Worm (Caenorhabditis elegans) whole organism, L2 larva: ENCODE measurements around the gene srw-44.

ENCODE experiments used
- lin-13 ChIP-seq: fragments of 150-350 bp; optimal IDR thresholded peaks from 2 replicates; lab custom pipeline; 2014; ENCODE audit warnings: missing biosample characterization, missing genetic modification reagents, missing genetic modification characterization
- nhr-23 ChIP-seq: fragments of 150-350 bp; optimal IDR thresholded peaks from 2 replicates; lab custom pipeline; 2014; ENCODE audit warnings: missing biosample characterization, missing genetic modification reagents, missing genetic modification characterization
- skn-1 ChIP-seq: sonication (generic microtip); optimal IDR thresholded peaks from 2 replicates; lab custom pipeline; 2017; ENCODE audit warnings: missing biosample characterization, missing genetic modification characterization
- unc-55 ChIP-seq: fragments of 150-350 bp; sonication (generic microtip); optimal IDR thresholded peaks from 3 replicates; lab custom pipeline; 2014; ENCODE audit warnings: missing biosample characterization, missing genetic modification reagents, missing genetic modification characterization

DNA sequence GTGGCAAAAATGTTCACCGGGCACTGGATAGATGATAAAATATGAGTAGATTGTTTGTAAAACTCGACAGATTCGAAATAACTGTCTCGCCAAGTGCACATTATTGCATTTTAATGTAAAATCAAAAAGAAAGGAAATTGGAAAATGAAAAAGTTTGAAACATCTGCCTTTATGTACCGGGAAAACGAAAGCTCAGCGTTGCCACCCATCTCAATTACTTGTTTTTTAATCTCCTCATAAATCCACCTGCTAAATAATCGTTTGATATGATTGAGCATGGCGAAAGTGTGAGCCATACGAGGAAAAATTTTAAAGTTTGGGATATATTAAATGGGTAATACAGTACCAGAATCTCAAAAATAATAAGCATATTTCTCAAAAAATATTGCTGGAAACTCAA is 36.5 kb downstream of the srw-44 start, which contains the start of gene srh-137:
- TF ChIP-seq unc-55 (GFP tag; lab: Kevin White, UChicago), result no peak
- no peak for TF ChIP-seq nhr-23 (tag; lab: Kevin White, UChicago)
- TF ChIP-seq skn-1 (tag; lab: Kevin White, UChicago), result no peak
- no peak for TF ChIP-seq lin-13
